Worm (Caenorhabditis elegans): Measurements from ENCODE around the gene fbxa-190.

DNA sequence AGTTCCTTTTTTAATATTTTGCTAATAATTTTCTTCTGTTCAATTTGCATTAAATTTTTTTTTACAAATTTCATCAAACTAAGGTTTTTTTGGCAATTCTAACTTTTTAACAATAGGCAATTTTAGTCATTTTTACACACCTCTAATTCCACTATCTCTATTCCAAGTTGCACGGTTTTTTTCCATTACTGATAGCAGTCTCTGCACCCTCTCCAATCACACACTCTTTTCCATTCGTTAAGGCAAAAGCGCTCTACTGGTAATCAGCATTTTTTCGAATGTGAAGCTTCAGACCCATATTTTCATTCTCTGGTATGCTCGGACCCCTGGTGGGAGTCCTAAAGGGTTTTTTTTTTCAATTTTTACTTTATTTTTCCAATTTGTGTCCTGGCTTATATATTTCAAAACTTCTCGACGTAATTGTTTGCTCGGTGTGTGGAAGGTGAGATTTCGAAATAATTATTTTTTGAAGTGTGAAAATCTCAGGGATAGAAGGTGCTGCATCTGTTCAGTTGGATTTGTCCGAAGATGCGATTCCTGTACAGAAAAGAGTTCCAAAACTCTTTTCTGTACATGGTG lies 45.1 kb downstream of the fbxa-190 start, which contains the start of the genes F19G12.4 and F19G12.8:
- no peak for TF ChIP-seq him-1 (tag; optimal IDR thresholded peaks at IDR 0.05)
- no peak for TF ChIP-seq W03F9.2 (tag; optimal IDR thresholded peaks at IDR 0.05)
- TF ChIP-seq dao-5 (tag; optimal IDR thresholded peaks at IDR 0.05), result no peak
